Worm (Caenorhabditis elegans): ENCODE results near the gene F46G10.2.

F46G10.2 gene

ce11 chrX:13315093-13315492 lies 7.7 kb upstream of the F46G10.2 start (continued):
- TF ChIP-seq ceh-82 (tag; optimal IDR thresholded peaks at IDR 0.05) (no peak), nhr-76 (tag; optimal IDR thresholded peaks at IDR 0.05) (no peak), hpl-2 (GFP tag; optimal IDR thresholded peaks at IDR 0.05) (no peak), mep-1 (tag; optimal IDR thresholded peaks at IDR 0.05) (peak; percentile 43), nhr-90 (tag; optimal IDR thresholded peaks at IDR 0.05; ENCODE audit: poor library complexity) (no peak), ceh-90 (tag; optimal IDR thresholded peaks at IDR 0.05) (no peak), nhr-20 (tag; optimal IDR thresholded peaks at IDR 0.05) (peak; percentile 55), vab-15 (tag; optimal IDR thresholded peaks at IDR 0.05) (peak; percentile 46), egl-27 (tag; optimal IDR thresholded peaks at IDR 0.05) (no peak), mdl-1 (tag; optimal IDR thresholded peaks at IDR 0.05) (peak in 1 of 2 experiments; percentile 5), efl-3 (GFP tag; optimal IDR thresholded peaks at IDR 0.05) (no peak), tbx-2 (tag; optimal IDR thresholded peaks at IDR 0.05) (peak; percentile 26), fkh-8 (tag; optimal IDR thresholded peaks at IDR 0.05) (no peak), mab-9 (GFP tag; IDR thresholded peaks at IDR 0.05) (no peak), lir-3 (tag; optimal IDR thresholded peaks at IDR 0.05; ENCODE audit: poor library complexity) (no peak), nhr-71 (tag; optimal IDR thresholded peaks at IDR 0.05) (peak; percentile 75), skn-1 (tag; optimal IDR thresholded peaks at IDR 0.05) (no peak), rnt-1 (tag; optimal IDR thresholded peaks at IDR 0.05) (no peak), isw-1 (GFP tag; IDR thresholded peaks at IDR 0.05) (no peak), blmp-1 (tag; optimal IDR thresholded peaks at IDR 0.05) (peak; percentile 41), tlp-1 (tag; optimal IDR thresholded peaks at IDR 0.05) (no peak), nhr-85 (tag) (peak; percentile 89), ceh-8 (GFP tag; optimal IDR thresholded peaks at IDR 0.05) (no peak), unc-130 (tag; optimal IDR thresholded peaks at IDR 0.05) (peak; percentile 28), nhr-237 (tag; optimal IDR thresholded peaks at IDR 0.05) (no peak), nhr-47 (tag; optimal IDR thresholded peaks at IDR 0.05) (no peak), elt-2 (tag; optimal IDR thresholded peaks at IDR 0.05) (no peak), snu-23 (GFP tag; optimal IDR thresholded peaks at IDR 0.05) (peak; percentile 7), irx-1 (tag; optimal IDR thresholded peaks at IDR 0.05) (no peak), nhr-28 (tag; optimal IDR thresholded peaks at IDR 0.05) (no peak), fkh-4 (tag; optimal IDR thresholded peaks at IDR 0.05; ENCODE audit: borderline replicate concordance) (no peak), lin-39 (tag; optimal IDR thresholded peaks at IDR 0.05) (no peak)

ce11 chrX:13317532-13317931 lies 5.2 kb upstream of the F46G10.2 start:
- TF ChIP-seq rnt-1 (tag; optimal IDR thresholded peaks at IDR 0.05) (peak; percentile 63), lsy-2 (tag; optimal IDR thresholded peaks at IDR 0.05) (peak in 1 of 2 experiments; percentile 11), nhr-20 (tag; optimal IDR thresholded peaks at IDR 0.05) (peak; percentile 9), nhr-71 (tag; optimal IDR thresholded peaks at IDR 0.05) (peak; percentile 78), fos-1 (tag; optimal IDR thresholded peaks at IDR 0.05) (no peak), snu-23 (GFP tag; optimal IDR thresholded peaks at IDR 0.05) (peak; percentile 31), lin-14 (GFP tag; optimal IDR thresholded peaks at IDR 0.05) (peak; percentile 19), ceh-90 (tag; optimal IDR thresholded peaks at IDR 0.05) (no peak), dsc-1 (tag; optimal IDR thresholded peaks at IDR 0.05) (peak; percentile 0), nhr-19 (GFP tag; conservative IDR thresholded peaks at IDR 0.05) (peak; percentile 21; the same call in 1 of the 2 replicates)

ce11 chrX:13318316-13318715 lies 4.4 kb upstream of the F46G10.2 start:
- TF ChIP-seq mdl-1 (tag; optimal IDR thresholded peaks at IDR 0.05) (peak in 1 of 2 experiments; percentile 27), blmp-1 (tag; optimal IDR thresholded peaks at IDR 0.05) (no peak), alr-1 (tag; optimal IDR thresholded peaks at IDR 0.05; ENCODE audit: borderline replicate concordance) (no peak), dsc-1 (tag; optimal IDR thresholded peaks at IDR 0.05) (peak; percentile 5), lin-39 (tag; optimal IDR thresholded peaks at IDR 0.05) (no peak), nhr-11 (tag; optimal IDR thresholded peaks at IDR 0.05) (no peak), rnt-1 (tag; optimal IDR thresholded peaks at IDR 0.05) (peak; percentile 47), lin-14 (GFP tag; optimal IDR thresholded peaks at IDR 0.05) (peak; percentile 42), snu-23 (GFP tag; optimal IDR thresholded peaks at IDR 0.05) (peak; percentile 7), nhr-19 (GFP tag; conservative IDR thresholded peaks at IDR 0.05) (peak; percentile 43), nhr-71 (tag; optimal IDR thresholded peaks at IDR 0.05) (peak; percentile 54), grh-1 (GFP tag; IDR thresholded peaks at IDR 0.05) (no peak), unc-62 (GFP tag; optimal IDR thresholded peaks at IDR 0.05) (no peak), nhr-20 (tag; optimal IDR thresholded peaks at IDR 0.05) (peak; percentile 31), unc-130 (tag; optimal IDR thresholded peaks at IDR 0.05) (peak; percentile 58), egl-27 (tag; optimal IDR thresholded peaks at IDR 0.05) (no peak), mab-9 (GFP tag; IDR thresholded peaks at IDR 0.05) (no peak), vab-15 (tag; optimal IDR thresholded peaks at IDR 0.05) (no peak)

Data from whole organism, L1 larva.